Fruit fly (Drosophila melanogaster) whole organism, pupa: ENCODE data around the gene CG32572.

Experiments
- CG17806 ChIP-seq: fragments of 200-800 bp; sonication (Bioruptor generic); optimal IDR thresholded peaks from 2 replicates; lab custom pipeline; 2018; ENCODE audit warnings: missing biosample characterization, mild to moderate bottlenecking, missing genetic modification characterization, moderate library complexity
- Pif1B ChIP-seq: fragments of 200-800 bp; sonication (Bioruptor generic); optimal IDR thresholded peaks from 3 replicates; lab custom pipeline; 2016; ENCODE audit warnings: missing biosample characterization, missing genetic modification characterization

dm6 chrX:16746824-16747223 is 25.8 kb downstream of the CG32572 start:
- no peak for TF ChIP-seq Pif1B (GFP tag; lab: Kevin White, UChicago)
- TF ChIP-seq CG17806 = no peak
